Worm (Caenorhabditis elegans) whole organism, late embryonic: Measurements from ENCODE around the gene srt-28.

Source experiments
- C38D4.7 ChIP-seq: fragments of 200-800 bp; sonication (Bioruptor generic); optimal IDR thresholded peaks from 2 replicates; lab custom pipeline; 2018; ENCODE audit warnings: mild to moderate bottlenecking, missing genetic modification characterization, moderate library complexity, missing compliant biosample characterization
- F13H6.1 ChIP-seq: sonication (generic microtip); optimal IDR thresholded peaks from 2 replicates; lab custom pipeline; 2016; ENCODE audit warnings: missing genetic modification characterization, missing compliant biosample characterization
- ama-1 ChIP-seq: fragments of 150-350 bp; optimal IDR thresholded peaks from 2 replicates; lab custom pipeline; 2014
- ceh-2 ChIP-seq: sonication (generic microtip); optimal IDR thresholded peaks from 2 replicates; lab custom pipeline; 2016; ENCODE audit warnings: missing genotype, missing genetic modification characterization, missing compliant biosample characterization
- ceh-30 ChIP-seq: fragments of 150-350 bp; optimal IDR thresholded peaks from 2 replicates; lab custom pipeline; 2014; ENCODE audit warnings: missing biosample characterization, missing genetic modification characterization
- ets-4 ChIP-seq: sonication (generic microtip); optimal IDR thresholded peaks from 2 replicates; lab custom pipeline; 2016; ENCODE audit warnings: missing genetic modification characterization, missing compliant biosample characterization
- fkh-6 ChIP-seq: sonication (generic microtip); optimal IDR thresholded peaks from 2 replicates; lab custom pipeline; 2016; ENCODE audit warnings: missing genetic modification characterization, missing compliant biosample characterization
- hlh-13 ChIP-seq: fragments of 200-800 bp; sonication (Bioruptor generic); optimal IDR thresholded peaks from 2 replicates; lab custom pipeline; 2018; ENCODE audit warnings: mild to moderate bottlenecking, missing genetic modification characterization, missing compliant biosample characterization
- hlh-30 ChIP-seq: sonication (generic microtip); optimal IDR thresholded peaks from 2 replicates; lab custom pipeline; 2017; ENCODE audit warnings: antibody characterized with exemption, missing genetic modification characterization, missing compliant biosample characterization; ENCODE audit not compliant: insufficient read depth
- lin-11 ChIP-seq: fragments of 200-800 bp; sonication (Bioruptor generic); optimal IDR thresholded peaks from 2 replicates; lab custom pipeline; 2018; ENCODE audit warnings: mild to moderate bottlenecking, missing genetic modification characterization, missing compliant biosample characterization
- madf-2 ChIP-seq: sonication (generic microtip); optimal IDR thresholded peaks from 2 replicates; lab custom pipeline; 2017; ENCODE audit warnings: missing genetic modification characterization, missing compliant biosample characterization
- nhr-11 ChIP-seq: fragments of 150-350 bp; optimal IDR thresholded peaks from 2 replicates; lab custom pipeline; 2014; ENCODE audit warnings: missing biosample characterization, missing genetic modification characterization
- pha-2 ChIP-seq: sonication (generic microtip); optimal IDR thresholded peaks from 2 replicates; lab custom pipeline; 2017; ENCODE audit warnings: mild to moderate bottlenecking, missing genetic modification characterization, missing compliant biosample characterization
- tbx-2 ChIP-seq: sonication (generic microtip); optimal IDR thresholded peaks from 2 replicates; lab custom pipeline; 2016; ENCODE audit warnings: missing genetic modification characterization, missing compliant biosample characterization

- TF ChIP-seq lin-11 (tag; lab: Kevin White, UChicago) = no peak
- no peak for TF ChIP-seq fkh-6 (tag; lab: Kevin White, UChicago)
- no peak for TF ChIP-seq ceh-2 (tag; lab: Kevin White, UChicago)
- no peak for TF ChIP-seq hlh-30 (tag; lab: Kevin White, UChicago)
- TF ChIP-seq madf-2 (tag; lab: Kevin White, UChicago) = no peak
- no peak for TF ChIP-seq F13H6.1 (tag; lab: Kevin White, UChicago)
- TF ChIP-seq tbx-2 = no peak
- TF ChIP-seq pha-2 (tag; lab: Kevin White, UChicago) = no peak
- no peak for TF ChIP-seq ceh-30 (tag; lab: Kevin White, UChicago)
- TF ChIP-seq hlh-13 (GFP tag; lab: Kevin White, UChicago) = no peak
- no peak for TF ChIP-seq nhr-11
- TF ChIP-seq ama-1 = no peak
- no peak for TF ChIP-seq ets-4 (tag; lab: Kevin White, UChicago)
- no peak for TF ChIP-seq C38D4.7 (GFP tag; lab: Kevin White, UChicago)
Observed at ce11 chrV:2746404-2746803, 33.0 kb upstream of the srt-28 start.
